Worm (Caenorhabditis elegans) whole organism, L4 larva: ENCODE results near the gene got-2.2.

Source experiments
- F26F4.8 ChIP-seq: fragments of 200-800 bp; sonication (Bioruptor generic); conservative IDR thresholded peaks from 2 replicates; pipeline ENCODE4 v1.3.6; 2022; ENCODE audit warnings: missing genetic modification characterization, missing compliant biosample characterization
- F37D6.2 ChIP-seq: sonication (generic microtip); optimal IDR thresholded peaks from 2 replicates; lab custom pipeline; 2016; ENCODE audit warnings: mild to moderate bottlenecking, missing genetic modification characterization, missing compliant biosample characterization
- F49E8.2 ChIP-seq: sonication (generic microtip); optimal IDR thresholded peaks from 2 replicates; lab custom pipeline; 2016; ENCODE audit warnings: missing compliant biosample characterization, mild to moderate bottlenecking, missing genetic modification characterization, borderline replicate concordance
- T20F7.1 ChIP-seq: fragments of 200-800 bp; sonication (Bioruptor generic); optimal IDR thresholded peaks from 2 replicates; lab custom pipeline; 2018; ENCODE audit warnings: mild to moderate bottlenecking, missing genetic modification characterization, missing compliant biosample characterization
- Y105C5A.15 ChIP-seq: fragments of 200-800 bp; sonication (Bioruptor generic); IDR thresholded peaks from 2 replicates; pipeline ENCODE4 v1.3.6; 2022; ENCODE audit warnings: missing genetic modification characterization, missing compliant biosample characterization
- ZK546.5 ChIP-seq, 2 experiments: sonication (generic microtip); optimal IDR thresholded peaks; 2 replicates each; lab custom pipeline; 2017; ENCODE audit warnings: missing biosample characterization in 2 of 2, missing genetic modification characterization in 2 of 2
- aha-1 ChIP-seq: fragments of 150-350 bp; peaks from one replicate; lab custom pipeline; 2014; ENCODE audit warnings: missing biosample characterization, missing genetic modification characterization
- aly-2 ChIP-seq: sonication (generic microtip); optimal IDR thresholded peaks from 2 replicates; lab custom pipeline; 2018; ENCODE audit warnings: missing biosample characterization, missing genetic modification characterization
- ceh-20 ChIP-seq: fragments of 200-800 bp; sonication (Bioruptor generic); IDR thresholded peaks from 2 replicates; pipeline ENCODE4 v1.3.6; 2022; ENCODE audit warnings: missing genetic modification reagents, missing genetic modification characterization, missing compliant biosample characterization
- ceh-28 ChIP-seq: fragments of 150-350 bp; optimal IDR thresholded peaks from 2 replicates; lab custom pipeline; 2014; ENCODE audit warnings: missing biosample characterization, missing genetic modification reagents, missing genetic modification characterization
- ctbp-1 ChIP-seq: fragments of 200-800 bp; sonication (Bioruptor generic); IDR thresholded peaks from 2 replicates; pipeline ENCODE4 v1.3.6; 2022; ENCODE audit warnings: missing genetic modification reagents, missing genetic modification characterization, missing compliant biosample characterization
- daf-16 ChIP-seq, 3 experiments: sonication (generic microtip); optimal IDR thresholded peaks; 2 replicates each; lab custom pipeline; 2016 to 2017; ENCODE audit warnings: missing genetic modification characterization in 3 of 3, missing genetic modification reagents in 3 of 3, mild to moderate bottlenecking in 2 of 3, missing compliant biosample characterization in 2 of 3, missing biosample characterization in 1 of 3, moderate library complexity in 1 of 3
- dmd-6 ChIP-seq: fragments of 200-800 bp; sonication (Bioruptor generic); IDR thresholded peaks from 2 replicates; pipeline ENCODE4 v1.3.6; 2022; ENCODE audit warnings: missing genetic modification reagents, missing genetic modification characterization, missing compliant biosample characterization
- dmd-8 ChIP-seq: fragments of 200-800 bp; sonication (Bioruptor generic); IDR thresholded peaks from 2 replicates; pipeline ENCODE4 v1.3.6; 2022; ENCODE audit warnings: missing genetic modification characterization, missing compliant biosample characterization
- dmd-9 ChIP-seq: fragments of 200-800 bp; sonication (Bioruptor generic); IDR thresholded peaks from 2 replicates; pipeline ENCODE4 v1.3.6; 2022; ENCODE audit warnings: missing genetic modification reagents, missing genetic modification characterization, missing compliant biosample characterization
- dpl-1 ChIP-seq: fragments of 150-350 bp; optimal IDR thresholded peaks from 2 replicates; lab custom pipeline; 2014; ENCODE audit warnings: missing biosample characterization, missing genetic modification reagents, missing genetic modification characterization
- dve-1 ChIP-seq: sonication (generic microtip); optimal IDR thresholded peaks from 2 replicates; lab custom pipeline; 2017; ENCODE audit warnings: antibody characterized with exemption, mild to moderate bottlenecking, missing genetic modification characterization, missing compliant biosample characterization; ENCODE audit not compliant: insufficient read depth
- gei-8 ChIP-seq: fragments of 200-800 bp; sonication (Bioruptor generic); optimal IDR thresholded peaks from 2 replicates; lab custom pipeline; 2018; ENCODE audit warnings: mild to moderate bottlenecking, missing genetic modification characterization, missing compliant biosample characterization
- hif-1 ChIP-seq, 2 experiments: sonication (generic microtip); optimal IDR thresholded peaks; 2 replicates each; lab custom pipeline; 2016 to 2017; ENCODE audit warnings: missing compliant biosample characterization in 2 of 2, missing genetic modification characterization in 2 of 2, missing genetic modification reagents in 2 of 2, missing genotype in 2 of 2, mild to moderate bottlenecking in 1 of 2
- hlh-11 ChIP-seq: fragments of 200-800 bp; sonication (Bioruptor generic); optimal IDR thresholded peaks from 2 replicates; lab custom pipeline; 2018; ENCODE audit warnings: mild to moderate bottlenecking, missing genetic modification characterization, missing compliant biosample characterization
- lin-1 ChIP-seq: fragments of 200-800 bp; sonication (Bioruptor generic); IDR thresholded peaks from 2 replicates; pipeline ENCODE4 v1.3.6; 2022; ENCODE audit warnings: missing genetic modification reagents, missing genetic modification characterization, missing compliant biosample characterization
- mdl-1 ChIP-seq, 2 experiments: fragments of 150-350 bp in 1 of 2; sonication (generic microtip) in 1 of 2; optimal IDR thresholded peaks; 2 replicates each; lab custom pipeline; 2014 to 2017; ENCODE audit warnings: missing biosample characterization in 2 of 2, missing genetic modification characterization in 2 of 2
- mes-2 ChIP-seq: sonication (generic microtip); optimal IDR thresholded peaks from 2 replicates; lab custom pipeline; 2016; ENCODE audit warnings: missing genotype, mild to moderate bottlenecking, missing genetic modification characterization, missing compliant biosample characterization; ENCODE audit not compliant: poor library complexity, severe bottlenecking
- nhr-25 ChIP-seq: sonication (generic microtip); optimal IDR thresholded peaks from 2 replicates; lab custom pipeline; 2017; ENCODE audit warnings: missing genetic modification characterization, mild to moderate bottlenecking, missing compliant biosample characterization, antibody characterized with exemption, moderate library complexity, borderline replicate concordance; ENCODE audit not compliant: insufficient read depth
- nhr-48 ChIP-seq: sonication (generic microtip); optimal IDR thresholded peaks from 2 replicates; lab custom pipeline; 2016; ENCODE audit warnings: mild to moderate bottlenecking, missing genetic modification characterization, missing compliant biosample characterization
- nhr-76 ChIP-seq: fragments of 150-350 bp; optimal IDR thresholded peaks from 2 replicates; lab custom pipeline; 2014; ENCODE audit warnings: missing biosample characterization, missing genetic modification characterization
- pqm-1 ChIP-seq: sonication (generic microtip); optimal IDR thresholded peaks from 2 replicates; lab custom pipeline; 2017; ENCODE audit warnings: missing biosample characterization, missing genetic modification characterization
- rbr-2 ChIP-seq: sonication (generic microtip); optimal IDR thresholded peaks from 2 replicates; lab custom pipeline; 2016; ENCODE audit warnings: missing genotype, missing genetic modification characterization, missing compliant biosample characterization
- saeg-2 ChIP-seq: fragments of 200-800 bp; sonication (Bioruptor generic); IDR thresholded peaks from 2 replicates; pipeline ENCODE4 v1.3.6; 2022; ENCODE audit warnings: missing genetic modification reagents, missing genetic modification characterization, missing compliant biosample characterization
- skn-1 ChIP-seq: fragments of 150-350 bp; optimal IDR thresholded peaks from 2 replicates; lab custom pipeline; 2014; ENCODE audit warnings: missing biosample characterization, missing genetic modification characterization
- tag-97 ChIP-seq: fragments of 200-800 bp; sonication (Bioruptor generic); IDR thresholded peaks from 2 replicates; pipeline ENCODE4 v1.3.6; 2022; ENCODE audit warnings: missing genetic modification characterization, missing compliant biosample characterization
- tra-1 ChIP-seq: fragments of 200-800 bp; sonication (Bioruptor generic); IDR thresholded peaks from 2 replicates; pipeline ENCODE4 v1.3.6; 2022; ENCODE audit warnings: missing genetic modification reagents, missing genetic modification characterization, missing compliant biosample characterization
- unc-130 ChIP-seq: sonication (generic microtip); optimal IDR thresholded peaks from 2 replicates; lab custom pipeline; 2016; ENCODE audit warnings: missing genetic modification reagents, missing genetic modification characterization, missing compliant biosample characterization
- unc-62 ChIP-seq, 3 experiments: fragments of 150-350 bp in 1 of 3; sonication (generic microtip); optimal IDR thresholded peaks in 2 of 3; peaks in 1 of 3; 1 replicate in 1 of 3; 2 replicates in 2 of 3; lab custom pipeline; 2014 to 2017; ENCODE audit warnings: missing biosample characterization in 3 of 3, missing genetic modification characterization in 3 of 3, missing genetic modification reagents in 3 of 3, missing genotype in 1 of 3
- zfp-3 ChIP-seq: fragments of 200-800 bp; sonication (Bioruptor generic); conservative IDR thresholded peaks from 2 replicates; pipeline ENCODE4 v1.3.6; 2022; ENCODE audit warnings: missing genetic modification reagents, missing genetic modification characterization, missing compliant biosample characterization

got-2.2 gene

ce11 chrX:6224841-6225240 lies 15.9 kb upstream of the got-2.2 start:
- TF ChIP-seq ceh-20 (GFP tag; lab: Robert Waterston, UW) (0 out of 2 replicates have a peak, but pooled peaks have one; percentile 30), hlh-11 (tag; lab: Kevin White, UChicago) (peak; percentile 21), F26F4.8 (GFP tag; lab: Robert Waterston, UW) (no peak)

ce11 chrX:6230669-6231068 lies 10.1 kb upstream of the got-2.2 start, which contains the start of gene lite-1:
Gene lite-1 (minus strand): TSS chrX:6230769.
- TF ChIP-seq unc-130 (GFP tag; lab: Kevin White, UChicago) (no peak), unc-62 (GFP tag; optimal IDR thresholded peaks at IDR 0.05 in 1 of 2; lab: Kevin White, UChicago) (peak in 1 of 2 experiments; percentile 73), unc-62 (tag; optimal IDR thresholded peaks at IDR 0.05; lab: Kevin White, UChicago) (no peak)

DNA sequence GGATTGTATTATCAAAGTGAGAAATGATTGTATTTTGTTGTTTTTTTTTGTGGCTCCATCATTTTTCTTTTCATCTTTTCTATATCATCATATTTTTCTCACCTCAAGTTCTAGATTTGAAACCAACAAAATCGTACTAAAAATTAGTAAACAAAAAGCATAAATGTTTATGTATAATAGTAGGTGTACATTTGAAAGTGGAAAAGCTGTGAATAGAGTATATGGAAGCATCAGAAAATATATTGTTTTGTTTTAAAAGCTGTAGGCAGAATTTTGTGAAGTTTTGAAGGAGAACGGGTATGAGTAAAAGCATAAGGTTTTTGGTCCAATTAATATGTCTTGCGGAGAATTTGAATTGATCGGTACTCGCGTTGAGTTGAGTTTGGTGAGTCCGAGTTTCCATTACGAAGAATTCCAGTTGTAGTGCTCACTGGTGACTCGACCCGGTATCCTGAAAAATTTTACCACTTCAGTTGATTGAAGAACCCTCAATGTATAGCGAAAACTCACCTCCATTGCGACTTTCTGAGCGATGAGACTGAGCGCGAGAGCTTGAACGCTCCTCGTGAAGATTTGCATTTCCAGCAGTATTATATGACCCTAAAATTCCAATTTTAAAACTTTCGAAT lies 7.7 kb upstream of the got-2.2 start, which contains the start of gene C14F11.4:
C14F11.4 (minus strand) TSS at position 51 of the 629 bp plus-strand sequence.
- TF ChIP-seq ctbp-1 (GFP tag; lab: Robert Waterston, UW) (0 out of 2 replicates have a peak, but pooled peaks have one; percentile 12), T20F7.1 (GFP tag; lab: Kevin White, UChicago) (peak; percentile 16), aha-1 (tag; lab: Kevin White, UChicago) (peak; percentile 71), gei-8 (no peak), F49E8.2 (tag; lab: Kevin White, UChicago) (no peak), dve-1 (tag; lab: Kevin White, UChicago) (peak; percentile 27)

DNA sequence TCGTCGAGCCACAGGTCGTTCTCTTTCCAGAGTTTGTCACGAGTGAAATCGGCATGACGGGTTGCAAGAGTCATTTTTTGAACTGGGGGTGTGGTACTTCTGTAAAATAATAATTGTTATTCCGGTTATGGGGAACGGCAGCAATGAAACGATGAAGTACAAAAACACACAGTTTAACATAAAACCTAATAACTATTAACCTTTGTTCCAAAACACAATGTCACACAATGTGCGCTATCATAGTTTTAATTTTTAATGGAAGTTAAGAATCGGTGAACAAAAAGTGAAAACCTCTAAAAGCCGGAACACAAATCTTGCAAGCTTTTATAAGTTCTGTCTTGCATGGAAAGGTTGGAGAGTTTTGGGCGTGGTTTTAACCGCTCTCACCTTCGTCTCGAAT lies 5.3 kb upstream of the got-2.2 start, which contains the start of gene hsp-43:
hsp-43 (minus strand) TSS at position 101 of the 400 bp plus-strand sequence.
- no peak for TF ChIP-seq F49E8.2 (tag; lab: Kevin White, UChicago)
- TF ChIP-seq nhr-25 (tag; lab: Kevin White, UChicago), result peak; percentile 48

- TF ChIP-seq dmd-6 (GFP tag; lab: Robert Waterston, UW) (0 out of 2 replicates have a peak, but pooled peaks have one; percentile 14), zfp-3 (GFP tag; lab: Robert Waterston, UW) (no peak)
- TF ChIP-seq, all 104 proteins: peak for 1
Observed at ce11 chrX:6238973-6239372, 1.8 kb upstream of the got-2.2 start, which contains the start of gene rml-3. Gene rml-3 (minus strand): TSS chrX:6239065.

ce11 chrX:6239927-6240639 lies 700 bp upstream of the got-2.2 start:
- TF ChIP-seq nhr-48 (tag; lab: Kevin White, UChicago), result no peak
- no peak for TF ChIP-seq ZK546.5 (tag; optimal IDR thresholded peaks at IDR 0.05; lab: Kevin White, UChicago)
- TF ChIP-seq ceh-28, result no peak
- TF ChIP-seq tra-1 (GFP tag; lab: Robert Waterston, UW), result no peak
- peak; percentile 2 for TF ChIP-seq aha-1 (tag; lab: Kevin White, UChicago)
- no peak for TF ChIP-seq Y105C5A.15 (GFP tag; lab: Robert Waterston, UW)
- TF ChIP-seq skn-1 (tag; lab: Kevin White, UChicago), result no peak
- no peak for TF ChIP-seq ceh-20 (GFP tag; lab: Robert Waterston, UW)
- TF ChIP-seq mdl-1 (tag; optimal IDR thresholded peaks at IDR 0.05; lab: Kevin White, UChicago), result peak in 1 of 2 experiments; percentile 56
- no peak for TF ChIP-seq aly-2 (tag; lab: Kevin White, UChicago)
- no peak for TF ChIP-seq lin-1 (GFP tag; lab: Robert Waterston, UW)
- TF ChIP-seq tag-97 (GFP tag; lab: Robert Waterston, UW), result no peak
- no peak for TF ChIP-seq rbr-2
- TF ChIP-seq F37D6.2 (tag; lab: Kevin White, UChicago), result peak; percentile 10
- TF ChIP-seq hif-1 (tag; optimal IDR thresholded peaks at IDR 0.05; lab: Kevin White, UChicago), result peak in 1 of 2 experiments; percentile 53
- peak in 1 of 2 experiments; percentile 67 for TF ChIP-seq daf-16 (GFP tag; optimal IDR thresholded peaks at IDR 0.05; lab: Kevin White, UChicago)
- no peak for TF ChIP-seq daf-16 (tag; optimal IDR thresholded peaks at IDR 0.05; lab: Kevin White, UChicago)
- TF ChIP-seq nhr-76 (tag; lab: Kevin White, UChicago), result no peak
- TF ChIP-seq saeg-2 (GFP tag; lab: Robert Waterston, UW), result no peak
- TF ChIP-seq gei-8, result no peak
- no peak for TF ChIP-seq mes-2 (tag; lab: Kevin White, UChicago)
- no peak for TF ChIP-seq dmd-8 (GFP tag; lab: Robert Waterston, UW)
- no peak for TF ChIP-seq ctbp-1 (GFP tag; lab: Robert Waterston, UW)
- no peak for TF ChIP-seq dmd-9 (GFP tag; lab: Robert Waterston, UW)
- TF ChIP-seq hlh-11 (tag; lab: Kevin White, UChicago), result peak; percentile 51
- TF ChIP-seq dpl-1 (GFP tag; lab: Kevin White, UChicago), result no peak
- TF ChIP-seq nhr-25 (tag; lab: Kevin White, UChicago), result no peak
- no peak for TF ChIP-seq pqm-1 (tag; lab: Kevin White, UChicago)
